Fruit fly (Drosophila melanogaster): ENCODE results near the gene ATPsynCF6.

Gene ATPsynCF6

DNA sequence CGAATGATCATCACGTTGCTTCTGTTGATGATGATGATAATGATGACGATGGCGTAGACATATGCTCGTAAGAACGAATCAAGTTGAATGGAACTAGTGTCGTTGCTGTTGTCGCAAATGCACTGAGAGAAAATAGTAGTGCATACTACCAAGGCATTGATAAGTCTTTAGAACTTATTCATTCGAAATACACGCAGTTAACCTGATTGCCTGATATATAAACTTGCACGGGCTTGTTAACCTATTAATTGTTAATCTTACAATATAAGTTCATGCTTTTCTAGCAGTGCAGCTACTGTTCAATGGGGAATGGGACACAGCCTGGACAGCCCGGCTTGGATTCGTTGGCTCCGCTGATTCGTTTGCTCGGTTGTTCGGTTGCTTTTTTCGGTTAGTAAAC is 29.6 kb downstream of the ATPsynCF6 start (continued):
- TF ChIP-seq sna (GFP tag; IDR thresholded peaks at IDR 0.05; ENCODE audit: partially characterized antibody) (no peak), Opbp (GFP tag; IDR thresholded peaks at IDR 0.05; ENCODE audit: partially characterized antibody) (no peak), schlank (tag; optimal IDR thresholded peaks at IDR 0.05) (peak; percentile 68), sob (GFP tag; IDR thresholded peaks at IDR 0.05) (peak; percentile 83), zfh2 (GFP tag; optimal IDR thresholded peaks at IDR 0.05) (peak; percentile 60), CG15479 (GFP tag; optimal IDR thresholded peaks at IDR 0.05) (no peak), pan (optimal IDR thresholded peaks at IDR 0.05) (no peak), pan (GFP tag; optimal IDR thresholded peaks at IDR 0.05 in 1 of 2, IDR thresholded peaks at IDR 0.05 in 1 of 2) (peak in 1 of 2 experiments; percentile 81), gce (GFP tag; IDR thresholded peaks at IDR 0.05) (0 out of 3 replicates have a peak, but pooled peaks have one; percentile 47), sisA (GFP tag; IDR thresholded peaks at IDR 0.05) (peak; percentile 80), H2.0 (GFP tag; IDR thresholded peaks at IDR 0.05) (peak; percentile 80), CoRest (tag; optimal IDR thresholded peaks at IDR 0.05) (peak; percentile 86), CTCF (GFP tag; optimal IDR thresholded peaks at IDR 0.05) (peak; percentile 35), Sry-β (GFP tag; optimal IDR thresholded peaks at IDR 0.05) (peak; percentile 35), CG3995 (GFP tag; optimal IDR thresholded peaks at IDR 0.05) (no peak), grn (GFP tag; optimal IDR thresholded peaks at IDR 0.05) (no peak), prd (optimal IDR thresholded peaks at IDR 0.05) (no peak), prd (GFP tag; IDR thresholded peaks at IDR 0.05) (peak; percentile 87), p53 (GFP tag; optimal IDR thresholded peaks at IDR 0.05) (peak; percentile 40), bigmax (GFP tag; optimal IDR thresholded peaks at IDR 0.05) (no peak), CG17802 (tag; optimal IDR thresholded peaks at IDR 0.05) (peak; percentile 72), CG8765 (GFP tag; IDR thresholded peaks at IDR 0.05) (peak; percentile 77), CG31224 (GFP tag; IDR thresholded peaks at IDR 0.05) (peak; percentile 72), CG10274 (GFP tag; optimal IDR thresholded peaks at IDR 0.05) (peak; percentile 62), hb (GFP tag; IDR thresholded peaks at IDR 0.05; ENCODE audit: partially characterized antibody) (no peak), CG18599 (GFP tag; optimal IDR thresholded peaks at IDR 0.05) (peak; percentile 86), D (optimal IDR thresholded peaks at IDR 0.05) (no peak), D (GFP tag; optimal IDR thresholded peaks at IDR 0.05) (peak; percentile 83), Bdp1 (GFP tag; optimal IDR thresholded peaks at IDR 0.05) (peak; percentile 74), ham (GFP tag; IDR thresholded peaks at IDR 0.05) (no peak), CG9215 (GFP tag; IDR thresholded peaks at IDR 0.05) (peak; percentile 58), CG13424 (tag; optimal IDR thresholded peaks at IDR 0.05) (peak; percentile 79), PHDP (tag; optimal IDR thresholded peaks at IDR 0.05) (peak; percentile 83), CG10979 (tag; optimal IDR thresholded peaks at IDR 0.05) (peak; percentile 93), Trl (optimal IDR thresholded peaks at IDR 0.05) (no peak), Trl (GFP tag; optimal IDR thresholded peaks at IDR 0.05) (peak; percentile 89), ken (GFP tag; IDR thresholded peaks at IDR 0.05) (peak; percentile 80), ttk (GFP tag; IDR thresholded peaks at IDR 0.05) (peak; percentile 77), CG3065 (GFP tag; optimal IDR thresholded peaks at IDR 0.05) (peak; percentile 76), CG7745 (tag; optimal IDR thresholded peaks at IDR 0.05) (peak; percentile 48), wdn (GFP tag; IDR thresholded peaks at IDR 0.05) (peak; percentile 67), Hmx (GFP tag; optimal IDR thresholded peaks at IDR 0.05) (peak; percentile 26), dmrt11E (tag; optimal IDR thresholded peaks at IDR 0.05) (peak; percentile 95), chif (GFP tag; optimal IDR thresholded peaks at IDR 0.05) (peak; percentile 88 to 93), cg (GFP tag; optimal IDR thresholded peaks at IDR 0.05) (no peak), Sry-δ (GFP tag; optimal IDR thresholded peaks at IDR 0.05) (peak; percentile 48), oc (tag; optimal IDR thresholded peaks at IDR 0.05) (peak; percentile 72), Dek (tag; optimal IDR thresholded peaks at IDR 0.05) (peak; percentile 69), CG1647 (GFP tag; optimal IDR thresholded peaks at IDR 0.05) (peak; percentile 84), Hr3 (GFP tag; optimal IDR thresholded peaks at IDR 0.05) (peak; percentile 81), CG4328 (GFP tag; optimal IDR thresholded peaks at IDR 0.05) (no peak), Bgb (GFP tag; IDR thresholded peaks at IDR 0.05; ENCODE audit: partially characterized antibody) (no peak), CG34224 (GFP tag; IDR thresholded peaks at IDR 0.05; ENCODE audit: partially characterized antibody) (no peak)

All from whole organism, embryonic.